Worm (Caenorhabditis elegans) whole organism, L2 larva: ENCODE results near the gene comt-1.

ENCODE experiments used
- C34F6.9 ChIP-seq: fragments of 150-350 bp; optimal IDR thresholded peaks from 2 replicates; lab custom pipeline; 2014; ENCODE audit warnings: missing biosample characterization, missing genetic modification characterization
- F13H6.1 ChIP-seq: sonication (generic microtip); optimal IDR thresholded peaks from 2 replicates; lab custom pipeline; 2016; ENCODE audit warnings: missing genetic modification characterization, missing compliant biosample characterization
- R02D3.7 ChIP-seq: fragments of 150-350 bp; optimal IDR thresholded peaks from 2 replicates; lab custom pipeline; 2014; ENCODE audit warnings: missing biosample characterization, missing genetic modification characterization
- Y55F3AM.14 ChIP-seq: fragments of 200-800 bp; sonication (Bioruptor generic); optimal IDR thresholded peaks from 2 replicates; lab custom pipeline; 2018; ENCODE audit warnings: mild to moderate bottlenecking, missing genetic modification characterization, missing compliant biosample characterization
- ZK546.5 ChIP-seq: sonication (generic microtip); optimal IDR thresholded peaks from 2 replicates; lab custom pipeline; 2017; ENCODE audit warnings: missing biosample characterization, missing genetic modification characterization
- alr-1 ChIP-seq: fragments of 150-350 bp; optimal IDR thresholded peaks from 2 replicates; lab custom pipeline; 2014; ENCODE audit warnings: missing biosample characterization, missing genetic modification characterization
- aly-2 ChIP-seq: fragments of 150-350 bp; optimal IDR thresholded peaks from 2 replicates; lab custom pipeline; 2014; ENCODE audit warnings: missing biosample characterization, missing genetic modification characterization
- ama-1 ChIP-seq: fragments of 150-350 bp; optimal IDR thresholded peaks from 2 replicates; lab custom pipeline; 2018; ENCODE audit warnings: inconsistent platforms
- blmp-1 ChIP-seq: sonication (generic microtip); optimal IDR thresholded peaks from 2 replicates; lab custom pipeline; 2017; ENCODE audit warnings: missing genetic modification characterization, mild to moderate bottlenecking, missing compliant biosample characterization, antibody characterized with exemption, moderate library complexity; ENCODE audit not compliant: insufficient read depth
- ceh-16 ChIP-seq: fragments of 150-350 bp; optimal IDR thresholded peaks from 2 replicates; lab custom pipeline; 2014; ENCODE audit warnings: missing biosample characterization, missing genetic modification characterization
- ceh-82 ChIP-seq: fragments of 150-350 bp; optimal IDR thresholded peaks from 2 replicates; lab custom pipeline; 2014; ENCODE audit warnings: missing biosample characterization, missing genetic modification characterization
- crh-2 ChIP-seq: sonication (generic microtip); optimal IDR thresholded peaks from 2 replicates; lab custom pipeline; 2017; ENCODE audit warnings: missing biosample characterization, missing genetic modification characterization
- dmd-4 ChIP-seq: sonication (generic microtip); optimal IDR thresholded peaks from 2 replicates; lab custom pipeline; 2017; ENCODE audit warnings: missing biosample characterization, missing genetic modification characterization
- egl-27 ChIP-seq: sonication (generic microtip); optimal IDR thresholded peaks from 3 replicates; lab custom pipeline; 2017; ENCODE audit warnings: missing biosample characterization, missing genetic modification reagents, missing genetic modification characterization
- elt-1 ChIP-seq: fragments of 150-350 bp; optimal IDR thresholded peaks from 2 replicates; lab custom pipeline; 2014; ENCODE audit warnings: missing biosample characterization, missing genetic modification characterization
- elt-3 ChIP-seq: sonication (generic microtip); optimal IDR thresholded peaks from 2 replicates; lab custom pipeline; 2017; ENCODE audit warnings: missing biosample characterization, missing genetic modification characterization
- fos-1 ChIP-seq: fragments of 150-350 bp; optimal IDR thresholded peaks from 2 replicates; lab custom pipeline; 2014; ENCODE audit warnings: missing biosample characterization, missing genetic modification characterization
- gmeb-1 ChIP-seq: fragments of 150-350 bp; optimal IDR thresholded peaks from 2 replicates; lab custom pipeline; 2014; ENCODE audit warnings: missing biosample characterization, missing genetic modification characterization
- lin-11 ChIP-seq: fragments of 150-350 bp; sonication (generic microtip); optimal IDR thresholded peaks from 2 replicates; lab custom pipeline; 2014; ENCODE audit warnings: missing biosample characterization, missing genetic modification characterization, inconsistent platforms, mixed read lengths
- lin-13 ChIP-seq: fragments of 150-350 bp; optimal IDR thresholded peaks from 2 replicates; lab custom pipeline; 2014; ENCODE audit warnings: missing biosample characterization, missing genetic modification reagents, missing genetic modification characterization
- lin-39 ChIP-seq: fragments of 150-350 bp; optimal IDR thresholded peaks from 2 replicates; lab custom pipeline; 2014; ENCODE audit warnings: missing biosample characterization, missing genetic modification reagents, missing genetic modification characterization
- lsy-2 ChIP-seq, 2 experiments: fragments of 150-350 bp in 1 of 2; sonication (generic microtip) in 1 of 2; optimal IDR thresholded peaks; 2 replicates each; lab custom pipeline; 2014 to 2017; ENCODE audit warnings: missing biosample characterization in 2 of 2, missing genetic modification characterization in 2 of 2
- mab-5 ChIP-seq: fragments of 150-350 bp; optimal IDR thresholded peaks from 2 replicates; lab custom pipeline; 2014; ENCODE audit warnings: missing biosample characterization, missing genetic modification characterization
- mbf-1 ChIP-seq: sonication (generic microtip); optimal IDR thresholded peaks from 2 replicates; lab custom pipeline; 2017; ENCODE audit warnings: missing biosample characterization, missing genetic modification characterization
- mdl-1 ChIP-seq, 2 experiments: fragments of 150-350 bp in 1 of 2; sonication (generic microtip) in 1 of 2; optimal IDR thresholded peaks; 2 replicates each; lab custom pipeline; 2017; ENCODE audit warnings: missing biosample characterization in 2 of 2, missing genetic modification characterization in 2 of 2
- nhr-10 ChIP-seq: sonication (generic microtip); optimal IDR thresholded peaks from 2 replicates; lab custom pipeline; 2017; ENCODE audit warnings: missing biosample characterization, missing genetic modification characterization
- nhr-11 ChIP-seq: fragments of 150-350 bp; optimal IDR thresholded peaks from 2 replicates; lab custom pipeline; 2014; ENCODE audit warnings: missing biosample characterization, missing genetic modification characterization
- nhr-12 ChIP-seq: fragments of 150-350 bp; optimal IDR thresholded peaks from 2 replicates; lab custom pipeline; 2014; ENCODE audit warnings: missing biosample characterization, missing genetic modification characterization
- nhr-129 ChIP-seq: fragments of 150-350 bp; optimal IDR thresholded peaks from 2 replicates; lab custom pipeline; 2014; ENCODE audit warnings: missing biosample characterization, missing genetic modification characterization
- nhr-21 ChIP-seq: fragments of 150-350 bp; optimal IDR thresholded peaks from 2 replicates; lab custom pipeline; 2014; ENCODE audit warnings: missing biosample characterization, missing genetic modification characterization
- nhr-23 ChIP-seq: fragments of 150-350 bp; optimal IDR thresholded peaks from 2 replicates; lab custom pipeline; 2014; ENCODE audit warnings: missing biosample characterization, missing genetic modification reagents, missing genetic modification characterization
- nhr-237 ChIP-seq: fragments of 150-350 bp; optimal IDR thresholded peaks from 2 replicates; lab custom pipeline; 2014; ENCODE audit warnings: missing biosample characterization, missing genetic modification characterization
- nhr-25 ChIP-seq: fragments of 150-350 bp; sonication (generic microtip); optimal IDR thresholded peaks from 3 replicates; lab custom pipeline; 2014; ENCODE audit warnings: missing biosample characterization, missing genetic modification characterization
- nhr-6 ChIP-seq: fragments of 150-350 bp; optimal IDR thresholded peaks from 2 replicates; lab custom pipeline; 2014; ENCODE audit warnings: missing biosample characterization, missing genetic modification characterization
- nhr-77 ChIP-seq: fragments of 150-350 bp; optimal IDR thresholded peaks from 2 replicates; lab custom pipeline; 2014; ENCODE audit warnings: missing biosample characterization, missing genetic modification characterization
- peb-1 ChIP-seq: fragments of 150-350 bp; optimal IDR thresholded peaks from 2 replicates; lab custom pipeline; 2014; ENCODE audit warnings: missing biosample characterization, missing genetic modification characterization
- sem-4 ChIP-seq: fragments of 150-350 bp; optimal IDR thresholded peaks from 2 replicates; lab custom pipeline; 2014; ENCODE audit warnings: missing biosample characterization, missing genetic modification reagents, missing genetic modification characterization
- skn-1 ChIP-seq: sonication (generic microtip); optimal IDR thresholded peaks from 2 replicates; lab custom pipeline; 2017; ENCODE audit warnings: missing biosample characterization, missing genetic modification characterization
- sma-3 ChIP-seq: sonication (generic microtip); optimal IDR thresholded peaks from 2 replicates; lab custom pipeline; 2016; ENCODE audit warnings: missing genetic modification reagents, missing genetic modification characterization, missing compliant biosample characterization
- sma-9 ChIP-seq, 2 experiments: fragments of 150-350 bp in 1 of 2; sonication (generic microtip) in 1 of 2; optimal IDR thresholded peaks; 2 replicates each; lab custom pipeline; 2014 to 2016; ENCODE audit warnings: missing genetic modification characterization in 2 of 2, mild to moderate bottlenecking in 1 of 2, missing biosample characterization in 1 of 2, missing compliant biosample characterization in 1 of 2, missing genetic modification reagents in 1 of 2, moderate library complexity in 1 of 2
- snpc-4 ChIP-seq: fragments of 150-350 bp; optimal IDR thresholded peaks from 2 replicates; lab custom pipeline; 2014; ENCODE audit warnings: missing biosample characterization, missing genetic modification characterization
- unc-39 ChIP-seq: fragments of 150-350 bp; optimal IDR thresholded peaks from 2 replicates; lab custom pipeline; 2014; ENCODE audit warnings: missing biosample characterization, missing genetic modification characterization
- unc-55 ChIP-seq: fragments of 150-350 bp; sonication (generic microtip); optimal IDR thresholded peaks from 3 replicates; lab custom pipeline; 2014; ENCODE audit warnings: missing biosample characterization, missing genetic modification reagents, missing genetic modification characterization
- unc-62 ChIP-seq: fragments of 150-350 bp; optimal IDR thresholded peaks from 2 replicates; lab custom pipeline; 2014; ENCODE audit warnings: missing biosample characterization, missing genetic modification reagents, missing genetic modification characterization
- zag-1 ChIP-seq: fragments of 150-350 bp; optimal IDR thresholded peaks from 2 replicates; lab custom pipeline; 2014; ENCODE audit warnings: missing biosample characterization, missing genetic modification characterization
- ztf-1 ChIP-seq: fragments of 200-800 bp; sonication (Bioruptor generic); conservative IDR thresholded peaks from 2 replicates; pipeline ENCODE4 v1.3.6; 2022; ENCODE audit warnings: missing genetic modification characterization, missing compliant biosample characterization
- ztf-11 ChIP-seq: sonication (generic microtip); optimal IDR thresholded peaks from 2 replicates; lab custom pipeline; 2017; ENCODE audit warnings: missing biosample characterization, missing genetic modification characterization
- ztf-4 ChIP-seq: fragments of 150-350 bp; optimal IDR thresholded peaks from 2 replicates; lab custom pipeline; 2014; ENCODE audit warnings: missing biosample characterization, missing genetic modification characterization

Gene comt-1

ce11 chrX:2809611-2810010 lies 52.7 kb downstream of the comt-1 start, which contains the start of gene C14A11.9:
C14A11.9 (minus strand) TSS chrX:2809637.
- TF ChIP-seq mbf-1 (tag; lab: Kevin White, UChicago) (no peak), nhr-21 (tag; lab: Kevin White, UChicago) (peak; percentile 88), aly-2 (no peak), gmeb-1 (tag; lab: Kevin White, UChicago) (peak; percentile 89), egl-27 (peak; percentile 92), mdl-1 (tag; optimal IDR thresholded peaks at IDR 0.05; lab: Kevin White, UChicago) (peak in 1 of 2 experiments; percentile 73), elt-1 (tag; lab: Kevin White, UChicago) (no peak), unc-62 (GFP tag; lab: Kevin White, UChicago) (no peak), C34F6.9 (tag; lab: Kevin White, UChicago) (peak; percentile 94), sem-4 (tag; lab: Kevin White, UChicago) (peak; percentile 77), blmp-1 (tag; lab: Kevin White, UChicago) (peak; percentile 30), ceh-16 (tag; lab: Kevin White, UChicago) (peak; percentile 39), snpc-4 (tag; lab: Kevin White, UChicago) (peak; percentile 68), nhr-10 (tag; lab: Kevin White, UChicago) (no peak), fos-1 (tag; lab: Kevin White, UChicago) (peak; percentile 86), skn-1 (no peak), crh-2 (peak; percentile 92), R02D3.7 (tag; lab: Kevin White, UChicago) (peak; percentile 6), nhr-25 (tag; lab: Kevin White, UChicago) (peak; percentile 78), nhr-23 (no peak), nhr-12 (tag; lab: Kevin White, UChicago) (peak; percentile 38), unc-55 (peak; percentile 95), mab-5 (peak; percentile 90), nhr-11 (tag; lab: Kevin White, UChicago) (no peak), ama-1 (no peak), Y55F3AM.14 (peak; percentile 72), lin-39 (no peak), nhr-77 (no peak), alr-1 (tag; lab: Kevin White, UChicago) (no peak), unc-39 (tag; lab: Kevin White, UChicago) (no peak), lin-11 (tag; lab: Kevin White, UChicago) (peak; percentile 89), nhr-237 (tag; lab: Kevin White, UChicago) (no peak), sma-3 (GFP tag; lab: Kevin White, UChicago) (peak; percentile 77), peb-1 (tag; lab: Kevin White, UChicago) (no peak), ztf-11 (no peak), zag-1 (tag; lab: Kevin White, UChicago) (peak; percentile 71), ztf-4 (tag; lab: Kevin White, UChicago) (peak; percentile 70), elt-3 (tag; lab: Kevin White, UChicago) (no peak), lin-13 (GFP tag; lab: Kevin White, UChicago) (peak; percentile 90), ztf-1 (no peak), ceh-82 (tag; lab: Kevin White, UChicago) (peak; percentile 72), sma-9 (GFP tag; optimal IDR thresholded peaks at IDR 0.05; lab: Kevin White, UChicago) (peak; percentile 93), sma-9 (tag; optimal IDR thresholded peaks at IDR 0.05; lab: Kevin White, UChicago) (no peak), nhr-6 (tag; lab: Kevin White, UChicago) (peak; percentile 61), lsy-2 (tag; optimal IDR thresholded peaks at IDR 0.05; lab: Kevin White, UChicago) (peak; percentile 87 to 92), dmd-4 (tag; lab: Kevin White, UChicago) (no peak), nhr-129 (tag; lab: Kevin White, UChicago) (peak; percentile 86), F13H6.1 (tag; lab: Kevin White, UChicago) (peak; percentile 88), ZK546.5 (tag; lab: Kevin White, UChicago) (no peak)
- TF ChIP-seq, all 48 proteins: peak for 28
